Fruit fly (Drosophila melanogaster) whole organism, pupa: ENCODE data around the gene CG13069.

ENCODE experiments used
- CG10348 ChIP-seq: fragments of 200-800 bp; sonication (Bioruptor generic); IDR thresholded peaks from 2 replicates; pipeline ENCODE4 v1.3.6; 2022; ENCODE audit warnings: missing biosample characterization, missing genetic modification characterization
- CG12605 ChIP-seq: fragments of 200-800 bp; sonication (Bioruptor generic); IDR thresholded peaks from 2 replicates; pipeline ENCODE4 v1.3.6; 2022; ENCODE audit warnings: missing biosample characterization, missing genetic modification characterization
- CG13204 ChIP-seq: fragments of 200-800 bp; sonication (Bioruptor generic); optimal IDR thresholded peaks from 2 replicates; lab custom pipeline; 2018; ENCODE audit warnings: missing biosample characterization, mild to moderate bottlenecking, missing genetic modification characterization, moderate library complexity
- CG14655 ChIP-seq: fragments of 200-800 bp; sonication (Bioruptor generic); optimal IDR thresholded peaks from 3 replicates; lab custom pipeline; 2017; ENCODE audit warnings: mild to moderate bottlenecking, missing biosample characterization, missing genetic modification reagents, missing genetic modification characterization
- CG15710 ChIP-seq: fragments of 200-800 bp; sonication (Bioruptor generic); optimal IDR thresholded peaks from 2 replicates; lab custom pipeline; 2018; ENCODE audit warnings: missing biosample characterization, mild to moderate bottlenecking, missing genetic modification characterization, moderate library complexity
- CG17806 ChIP-seq: fragments of 200-800 bp; sonication (Bioruptor generic); optimal IDR thresholded peaks from 2 replicates; lab custom pipeline; 2018; ENCODE audit warnings: missing biosample characterization, mild to moderate bottlenecking, missing genetic modification characterization, moderate library complexity
- CG32121 ChIP-seq: fragments of 200-800 bp; sonication (Bioruptor generic); IDR thresholded peaks from 2 replicates; pipeline ENCODE4 v1.3.6; 2022; ENCODE audit warnings: missing biosample characterization, missing genetic modification characterization
- CG34367 ChIP-seq: fragments of 200-800 bp; sonication (Bioruptor generic); optimal IDR thresholded peaks from 2 replicates; lab custom pipeline; 2018; ENCODE audit warnings: missing biosample characterization, mild to moderate bottlenecking, missing genetic modification characterization
- CG4496 ChIP-seq: fragments of 200-800 bp; sonication (Bioruptor generic); IDR thresholded peaks from 3 replicates; pipeline ENCODE4 v1.3.6; 2022; ENCODE audit warnings: missing biosample characterization, missing genetic modification characterization
- CG8159 ChIP-seq: fragments of 200-800 bp; sonication (Bioruptor generic); optimal IDR thresholded peaks from 3 replicates; lab custom pipeline; 2018; ENCODE audit warnings: missing biosample characterization, mild to moderate bottlenecking, missing genetic modification characterization, moderate library complexity
- CG8301 ChIP-seq: fragments of 200-800 bp; sonication (Bioruptor generic); optimal IDR thresholded peaks from 2 replicates; lab custom pipeline; 2018; ENCODE audit warnings: missing biosample characterization, mild to moderate bottlenecking, missing genetic modification characterization
- CG9948 ChIP-seq: fragments of 200-800 bp; sonication (Bioruptor generic); optimal IDR thresholded peaks from 2 replicates; lab custom pipeline; 2018; ENCODE audit warnings: missing biosample characterization, mild to moderate bottlenecking, missing genetic modification characterization, moderate library complexity
- D1 ChIP-seq: fragments of 200-800 bp; sonication (Bioruptor generic); optimal IDR thresholded peaks from 2 replicates; lab custom pipeline; 2018; ENCODE audit warnings: missing biosample characterization, mild to moderate bottlenecking, missing genetic modification characterization, moderate library complexity
- EcR ChIP-seq: fragments of 200-800 bp; sonication (Bioruptor generic); optimal IDR thresholded peaks from 3 replicates; lab custom pipeline; 2019; ENCODE audit warnings: missing biosample characterization, missing genetic modification characterization, mild to moderate bottlenecking, moderate library complexity, missing genetic modification reagents
- Ets98B ChIP-seq: fragments of 200-800 bp; sonication (Bioruptor generic); IDR thresholded peaks from 2 replicates; pipeline ENCODE4 v1.3.6; 2022; ENCODE audit warnings: missing biosample characterization, missing genetic modification characterization
- Pif1A ChIP-seq: fragments of 200-800 bp; sonication (Bioruptor generic); optimal IDR thresholded peaks from 3 replicates; lab custom pipeline; 2016; ENCODE audit warnings: missing biosample characterization, missing genetic modification characterization
- Pif1B ChIP-seq: fragments of 200-800 bp; sonication (Bioruptor generic); optimal IDR thresholded peaks from 3 replicates; lab custom pipeline; 2016; ENCODE audit warnings: missing biosample characterization, missing genetic modification characterization
- Snoo ChIP-seq: fragments of 200-800 bp; sonication (Bioruptor generic); optimal IDR thresholded peaks from 3 replicates; lab custom pipeline; 2017; ENCODE audit warnings: missing biosample characterization, mild to moderate bottlenecking, missing genetic modification characterization, inconsistent platforms
- fd96Ca ChIP-seq: fragments of 200-800 bp; sonication (Bioruptor generic); IDR thresholded peaks from 3 replicates; pipeline ENCODE4 v1.3.6; 2022; ENCODE audit warnings: missing biosample characterization, missing genetic modification characterization
- gl ChIP-seq: fragments of 200-800 bp; sonication (Bioruptor generic); optimal IDR thresholded peaks from 2 replicates; lab custom pipeline; 2018; ENCODE audit warnings: missing biosample characterization, mild to moderate bottlenecking, missing genetic modification characterization
- rn ChIP-seq: fragments of 200-800 bp; sonication (Bioruptor generic); IDR thresholded peaks from 2 replicates; pipeline ENCODE4 v1.3.6; 2022; ENCODE audit warnings: missing biosample characterization, missing genetic modification characterization

Gene CG13069

dm6 chr3L:16265000-16265399, at the start of gene CG13069, which contains the start of gene CG13051:
Gene CG13069 (plus strand): TSS chr3L:16265385.
Gene CG13051 (minus strand): TSS chr3L:16265100.
- TF ChIP-seq CG12605 (GFP tag; lab: Robert Waterston, UW), result no peak
- no peak for TF ChIP-seq CG14655 (GFP tag; lab: Kevin White, UChicago)
- TF ChIP-seq Pif1B (GFP tag; lab: Kevin White, UChicago), result no peak

DNA sequence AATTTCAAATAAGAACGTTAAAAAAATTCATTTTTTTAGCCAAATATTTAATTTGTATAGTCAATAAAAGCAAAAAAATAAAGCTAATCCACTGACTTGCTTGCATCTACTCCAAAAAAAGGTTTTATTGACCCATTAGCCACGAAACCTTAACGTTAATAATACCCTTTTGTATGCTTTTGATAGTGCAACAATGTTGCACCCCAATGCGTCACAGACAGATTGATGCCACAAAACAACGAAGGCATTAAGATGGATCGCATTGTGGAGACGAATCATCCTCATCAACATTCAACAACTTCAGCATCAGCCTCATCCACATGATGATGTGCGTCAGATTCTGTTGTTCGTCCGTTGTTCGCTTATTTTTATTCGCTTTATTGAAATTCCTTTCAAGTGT, 49.8 kb upstream of the CG13069 start:
- TF ChIP-seq CG8301 (tag; lab: Kevin White, UChicago) (no peak), CG13204 (GFP tag; lab: Kevin White, UChicago) (no peak), CG34367 (no peak), Ets98B (GFP tag; lab: Robert Waterston, UW) (no peak), CG8159 (tag; lab: Kevin White, UChicago) (peak; percentile 36), Pif1A (GFP tag; lab: Kevin White, UChicago) (no peak), CG15710 (tag; lab: Kevin White, UChicago) (no peak)

DNA sequence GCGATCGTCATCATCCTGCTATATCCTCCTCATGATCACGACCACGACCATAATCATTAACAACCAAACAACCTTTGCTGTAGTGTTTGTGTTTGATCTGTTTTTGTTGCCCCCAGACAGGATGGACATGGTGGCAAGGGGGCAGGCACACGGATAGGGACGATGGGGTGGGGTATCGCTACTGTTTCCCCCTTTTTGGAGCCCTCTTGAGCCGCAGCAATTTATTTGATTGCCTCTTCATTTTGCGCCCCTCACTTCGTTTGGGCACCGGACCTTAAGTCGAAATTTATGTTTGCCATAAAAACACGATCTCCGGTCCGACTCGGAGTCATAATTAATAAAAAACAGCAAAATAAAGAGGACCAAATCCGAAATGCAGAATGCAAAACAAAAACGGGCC, 49.4 kb upstream of the CG13069 start:
- no peak for TF ChIP-seq rn
- TF ChIP-seq CG34367, result no peak
- no peak for TF ChIP-seq CG32121 (GFP tag; lab: Robert Waterston, UW)
- TF ChIP-seq D1 (tag; lab: Kevin White, UChicago), result no peak
- no peak for TF ChIP-seq CG8159 (tag; lab: Kevin White, UChicago)
- no peak for TF ChIP-seq gl
- TF ChIP-seq CG13204 (GFP tag; lab: Kevin White, UChicago), result no peak
- no peak for TF ChIP-seq CG15710 (tag; lab: Kevin White, UChicago)
- TF ChIP-seq CG14655 (GFP tag; lab: Kevin White, UChicago), result no peak
- no peak for TF ChIP-seq EcR
- no peak for TF ChIP-seq CG17806 (tag; lab: Kevin White, UChicago)
- no peak for TF ChIP-seq fd96Ca (GFP tag; lab: Robert Waterston, UW)

- TF ChIP-seq CG32121 (GFP tag; lab: Robert Waterston, UW) (no peak), EcR (no peak), D1 (tag; lab: Kevin White, UChicago) (no peak)
These were observed 48.0 kb upstream of the CG13069 start, which contains the start of gene CG13073 for dm6 chr3L:16217203-16217602. Gene CG13073 (minus strand): TSS chr3L:16217303.

DNA sequence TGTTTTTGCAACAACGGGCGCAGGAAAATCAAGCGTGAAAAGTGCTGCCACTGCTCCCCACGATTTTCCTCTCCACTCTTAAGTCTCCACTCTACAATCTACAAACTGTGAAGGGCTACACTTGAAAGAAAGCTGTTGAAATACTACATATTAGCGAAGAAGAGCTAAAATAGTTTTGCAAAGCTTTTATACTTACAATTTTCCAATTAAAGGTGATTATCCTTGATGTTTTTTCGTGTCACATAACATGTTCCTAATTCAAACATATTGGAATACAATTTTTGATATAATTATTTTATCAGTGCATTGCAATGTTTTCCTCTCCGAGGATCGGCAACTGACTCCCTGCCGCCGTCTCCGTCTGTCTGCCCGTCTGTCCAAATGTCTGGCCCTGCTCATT, 47.2 kb upstream of the CG13069 start:
- TF ChIP-seq rn, result peak; percentile 4; the same call in 1 of the 2 replicates
- TF ChIP-seq D1 (tag; lab: Kevin White, UChicago), result no peak
- TF ChIP-seq Pif1B (GFP tag; lab: Kevin White, UChicago), result peak; percentile 41
- TF ChIP-seq CG8159 (tag; lab: Kevin White, UChicago), result peak; percentile 39
- peak; percentile 52 for TF ChIP-seq Pif1A (GFP tag; lab: Kevin White, UChicago)
- no peak for TF ChIP-seq CG13204 (GFP tag; lab: Kevin White, UChicago)
- TF ChIP-seq CG17806 (tag; lab: Kevin White, UChicago), result peak; percentile 59
- TF ChIP-seq CG8301 (tag; lab: Kevin White, UChicago), result peak; percentile 77
- TF ChIP-seq fd96Ca (GFP tag; lab: Robert Waterston, UW), result 0 out of 3 replicates have a peak, but pooled peaks have one; percentile 8
- peak; percentile 60 for TF ChIP-seq CG9948 (tag; lab: Kevin White, UChicago)
- TF ChIP-seq Snoo (tag; lab: Kevin White, UChicago), result no peak
- no peak for TF ChIP-seq CG10348 (GFP tag; lab: Robert Waterston, UW)
- peak; percentile 64; the same call in 2 of the 3 replicates for TF ChIP-seq CG4496 (GFP tag; lab: Robert Waterston, UW)
- TF ChIP-seq CG14655 (GFP tag; lab: Kevin White, UChicago), result peak; percentile 79
- TF ChIP-seq CG12605 (GFP tag; lab: Robert Waterston, UW), result peak; percentile 63
- TF ChIP-seq CG15710 (tag; lab: Kevin White, UChicago), result peak; percentile 21
- peak; percentile 45 for TF ChIP-seq CG34367
- TF ChIP-seq Ets98B (GFP tag; lab: Robert Waterston, UW), result peak; percentile 82
- TF ChIP-seq EcR, result no peak
- TF ChIP-seq gl, result no peak
- TF ChIP-seq, all 21 proteins: peak for 14

- TF ChIP-seq CG14655 (GFP tag; lab: Kevin White, UChicago) (peak; percentile 66), Ets98B (GFP tag; lab: Robert Waterston, UW) (no peak), CG10348 (GFP tag; lab: Robert Waterston, UW) (no peak)
These were observed 43.9 kb upstream of the CG13069 start for dm6 chr3L:16221278-16221677.

dm6 chr3L:16221800-16222199, 43.4 kb upstream of the CG13069 start:
- TF ChIP-seq fd96Ca (GFP tag; lab: Robert Waterston, UW), result no peak
- TF ChIP-seq EcR, result no peak
- no peak for TF ChIP-seq rn
- TF ChIP-seq CG17806 (tag; lab: Kevin White, UChicago), result no peak
- TF ChIP-seq CG12605 (GFP tag; lab: Robert Waterston, UW), result no peak
- no peak for TF ChIP-seq CG10348 (GFP tag; lab: Robert Waterston, UW)
- TF ChIP-seq Pif1A (GFP tag; lab: Kevin White, UChicago), result no peak
- no peak for TF ChIP-seq CG8301 (tag; lab: Kevin White, UChicago)
- no peak for TF ChIP-seq CG13204 (GFP tag; lab: Kevin White, UChicago)
- TF ChIP-seq D1 (tag; lab: Kevin White, UChicago), result no peak
- no peak for TF ChIP-seq CG15710 (tag; lab: Kevin White, UChicago)
- TF ChIP-seq Ets98B (GFP tag; lab: Robert Waterston, UW), result no peak
- no peak for TF ChIP-seq CG34367
- TF ChIP-seq Pif1B (GFP tag; lab: Kevin White, UChicago), result no peak
- TF ChIP-seq Snoo (tag; lab: Kevin White, UChicago), result no peak
- TF ChIP-seq CG4496 (GFP tag; lab: Robert Waterston, UW), result no peak
- no peak for TF ChIP-seq CG32121 (GFP tag; lab: Robert Waterston, UW)
- no peak for TF ChIP-seq gl
- TF ChIP-seq CG9948 (tag; lab: Kevin White, UChicago), result no peak
- no peak for TF ChIP-seq CG8159 (tag; lab: Kevin White, UChicago)
